Fruit fly (Drosophila melanogaster): ENCODE data around the gene CG34133.

The CG34133 gene

dm6 chr3R:29857228-29857627, 11.9 kb upstream of the CG34133 start, which contains the start of gene dgt1 (continued):
- TF ChIP-seq CG15601 (tag; optimal IDR thresholded peaks at IDR 0.05) (no peak), CG8478 (optimal IDR thresholded peaks at IDR 0.05) (no peak), CG15011 (GFP tag; optimal IDR thresholded peaks at IDR 0.05) (no peak), CG13296 (GFP tag; optimal IDR thresholded peaks at IDR 0.05) (no peak), CG18262 (tag; optimal IDR thresholded peaks at IDR 0.05) (no peak), eyg (GFP tag; optimal IDR thresholded peaks at IDR 0.05) (no peak), Elba2 (GFP tag; optimal IDR thresholded peaks at IDR 0.05) (peak; percentile 40), BEAF-32 (GFP tag; optimal IDR thresholded peaks at IDR 0.05) (peak; percentile 38), Asciz (GFP tag; optimal IDR thresholded peaks at IDR 0.05) (no peak), dmrt99B (tag; optimal IDR thresholded peaks at IDR 0.05) (no peak), ems (GFP tag; optimal IDR thresholded peaks at IDR 0.05) (peak; percentile 14), C15 (GFP tag; IDR thresholded peaks at IDR 0.05) (no peak), CG9727 (GFP tag; optimal IDR thresholded peaks at IDR 0.05) (no peak), CG15479 (GFP tag; optimal IDR thresholded peaks at IDR 0.05) (no peak), CG8089 (GFP tag; optimal IDR thresholded peaks at IDR 0.05) (no peak), org-1 (GFP tag; optimal IDR thresholded peaks at IDR 0.05) (no peak), CG8359 (GFP tag; optimal IDR thresholded peaks at IDR 0.05; ENCODE audit: borderline replicate concordance) (no peak), grau (tag; optimal IDR thresholded peaks at IDR 0.05) (no peak), Hr3 (GFP tag; optimal IDR thresholded peaks at IDR 0.05) (no peak), ftz-f1 (GFP tag; optimal IDR thresholded peaks at IDR 0.05) (no peak), crp (GFP tag; optimal IDR thresholded peaks at IDR 0.05) (no peak), Gsc (GFP tag; IDR thresholded peaks at IDR 0.05) (no peak), CG10431 (GFP tag; optimal IDR thresholded peaks at IDR 0.05) (no peak), Bgb (GFP tag; IDR thresholded peaks at IDR 0.05; ENCODE audit: partially characterized antibody) (peak; percentile 11; the same call in 1 of the 2 replicates), ro (GFP tag; IDR thresholded peaks at IDR 0.05) (no peak), otp (GFP tag; IDR thresholded peaks at IDR 0.05) (no peak), Lhr (GFP tag; optimal IDR thresholded peaks at IDR 0.05) (peak; percentile 40), Myb (GFP tag; optimal IDR thresholded peaks at IDR 0.05) (peak; percentile 67), CG9437 (GFP tag; optimal IDR thresholded peaks at IDR 0.05) (no peak), usp (GFP tag; optimal IDR thresholded peaks at IDR 0.05) (no peak), CG18476 (GFP tag; optimal IDR thresholded peaks at IDR 0.05) (no peak), Stat92E (GFP tag; optimal IDR thresholded peaks at IDR 0.05) (no peak), bbx (GFP tag; IDR thresholded peaks at IDR 0.05; ENCODE audit: partially characterized antibody) (no peak), fd3F (GFP tag; optimal IDR thresholded peaks at IDR 0.05) (no peak), ap (GFP tag; IDR thresholded peaks at IDR 0.05) (no peak), knrl (GFP tag; IDR thresholded peaks at IDR 0.05; ENCODE audit: partially characterized antibody) (no peak), dati (GFP tag; IDR thresholded peaks at IDR 0.05) (no peak), CG2712 (tag; optimal IDR thresholded peaks at IDR 0.05) (no peak), Sox100B (GFP tag; optimal IDR thresholded peaks at IDR 0.05) (no peak), CG34224 (GFP tag; IDR thresholded peaks at IDR 0.05; ENCODE audit: partially characterized antibody) (no peak), unc-4 (GFP tag; IDR thresholded peaks at IDR 0.05; ENCODE audit: partially characterized antibody) (0 out of 2 replicates have a peak, but pooled peaks have one; percentile 16), Sox102F (GFP tag; optimal IDR thresholded peaks at IDR 0.05) (no peak), CG15269 (tag; optimal IDR thresholded peaks at IDR 0.05) (no peak), insv (GFP tag; optimal IDR thresholded peaks at IDR 0.05) (peak in 1 of 2 experiments; percentile 56), Tbp (GFP tag; optimal IDR thresholded peaks at IDR 0.05) (no peak), YL-1 (GFP tag; optimal IDR thresholded peaks at IDR 0.05) (peak; percentile 80), CG13287 (GFP tag; IDR thresholded peaks at IDR 0.05; ENCODE audit: partially characterized antibody) (peak; percentile 32; the same call in 1 of the 2 replicates), CG31365 (tag; optimal IDR thresholded peaks at IDR 0.05) (no peak), Dek (tag; optimal IDR thresholded peaks at IDR 0.05) (no peak), CG4424 (GFP tag; optimal IDR thresholded peaks at IDR 0.05) (no peak)
